Worm (Caenorhabditis elegans) whole organism, late embryonic: ENCODE results near the gene T16H12.2.

Experiments used
- F13H6.1 ChIP-seq: sonication (generic microtip); optimal IDR thresholded peaks from 2 replicates; lab custom pipeline; 2016; ENCODE audit warnings: missing genetic modification characterization, missing compliant biosample characterization
- ama-1 ChIP-seq: fragments of 150-350 bp; optimal IDR thresholded peaks from 2 replicates; lab custom pipeline; 2014
- ceh-18 ChIP-seq: sonication (generic microtip); optimal IDR thresholded peaks from 2 replicates; lab custom pipeline; 2016; ENCODE audit warnings: missing genetic modification characterization, missing compliant biosample characterization
- che-1 ChIP-seq: sonication (generic microtip); optimal IDR thresholded peaks from 2 replicates; lab custom pipeline; 2016; ENCODE audit warnings: mild to moderate bottlenecking, missing genetic modification characterization, missing compliant biosample characterization
- hlh-30 ChIP-seq: sonication (generic microtip); optimal IDR thresholded peaks from 2 replicates; lab custom pipeline; 2017; ENCODE audit warnings: antibody characterized with exemption, missing genetic modification characterization, missing compliant biosample characterization; ENCODE audit not compliant: insufficient read depth
- pqm-1 ChIP-seq: sonication (generic microtip); optimal IDR thresholded peaks from 2 replicates; lab custom pipeline; 2016; ENCODE audit warnings: missing genetic modification characterization, missing compliant biosample characterization
- sox-2 ChIP-seq: fragments of 200-800 bp; sonication (Bioruptor generic); IDR thresholded peaks from 2 replicates; pipeline ENCODE4 v1.3.6; 2022; ENCODE audit warnings: missing genetic modification reagents, missing genetic modification characterization, missing compliant biosample characterization

ce11 chrIII:10040013-10040412 lies 46.1 kb upstream of the T16H12.2 start, which contains the start of gene T16G12.7:
- TF ChIP-seq ceh-18 (tag; lab: Kevin White, UChicago), result no peak
- no peak for TF ChIP-seq sox-2 (GFP tag; lab: Robert Waterston, UW)
- TF ChIP-seq pqm-1, result no peak
- no peak for TF ChIP-seq che-1 (tag; lab: Kevin White, UChicago)
- no peak for TF ChIP-seq ama-1
- no peak for TF ChIP-seq hlh-30 (tag; lab: Kevin White, UChicago)
- TF ChIP-seq F13H6.1 (tag; lab: Kevin White, UChicago), result no peak
